Worm (Caenorhabditis elegans) whole organism, young adult: ENCODE measurements around the gene rig-6.

Experiments used
- sea-2 ChIP-seq: fragments of 200-800 bp; sonication (Bioruptor generic); IDR thresholded peaks from 2 replicates; pipeline ENCODE4 v1.3.6; 2022; ENCODE audit warnings: missing genetic modification characterization, missing compliant biosample characterization
- somi-1 ChIP-seq: fragments of 200-800 bp; sonication (Bioruptor generic); optimal IDR thresholded peaks from 2 replicates; lab custom pipeline; 2018; ENCODE audit warnings: mild to moderate bottlenecking, missing genetic modification characterization, missing compliant biosample characterization
- ztf-18 ChIP-seq: sonication (generic microtip); optimal IDR thresholded peaks from 2 replicates; lab custom pipeline; 2016; ENCODE audit warnings: missing genotype, mild to moderate bottlenecking, missing genetic modification characterization, missing compliant biosample characterization

DNA sequence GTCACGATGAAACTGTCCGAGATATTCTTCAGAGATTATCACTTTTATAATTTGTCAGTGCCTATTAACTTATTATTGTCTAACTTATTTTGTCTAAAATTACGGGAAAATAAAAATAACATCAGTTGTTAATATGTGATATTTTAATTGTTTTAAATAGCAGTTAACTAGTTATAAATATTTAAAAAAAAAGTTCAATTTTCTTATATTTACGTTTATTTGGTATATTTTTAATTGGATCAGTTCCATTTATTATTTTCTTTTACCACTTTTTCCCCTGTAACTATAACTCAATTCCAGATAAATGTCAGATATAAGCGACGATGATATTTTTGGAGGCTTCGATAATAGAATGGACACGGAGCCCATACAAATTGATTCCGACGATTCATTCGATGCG, 16.4 kb downstream of the rig-6 start, which contains the start of gene C33F10.4:
- TF ChIP-seq ztf-18 (no peak), sea-2 (GFP tag; lab: Robert Waterston, UW) (no peak), somi-1 (GFP tag; lab: Kevin White, UChicago) (no peak)
